Fruit fly (Drosophila melanogaster) whole organism, pupa: ENCODE results near the gene CG7376.

Source experiments
- CG12605 ChIP-seq: fragments of 200-800 bp; sonication (Bioruptor generic); IDR thresholded peaks from 2 replicates; pipeline ENCODE4 v1.3.6; 2022; ENCODE audit warnings: missing biosample characterization, missing genetic modification characterization
- CG17806 ChIP-seq: fragments of 200-800 bp; sonication (Bioruptor generic); optimal IDR thresholded peaks from 2 replicates; lab custom pipeline; 2018; ENCODE audit warnings: missing biosample characterization, mild to moderate bottlenecking, missing genetic modification characterization, moderate library complexity
- CG8301 ChIP-seq: fragments of 200-800 bp; sonication (Bioruptor generic); optimal IDR thresholded peaks from 2 replicates; lab custom pipeline; 2018; ENCODE audit warnings: missing biosample characterization, mild to moderate bottlenecking, missing genetic modification characterization
- CG9948 ChIP-seq: fragments of 200-800 bp; sonication (Bioruptor generic); optimal IDR thresholded peaks from 2 replicates; lab custom pipeline; 2018; ENCODE audit warnings: missing biosample characterization, mild to moderate bottlenecking, missing genetic modification characterization, moderate library complexity
- Pif1A ChIP-seq: fragments of 200-800 bp; sonication (Bioruptor generic); optimal IDR thresholded peaks from 3 replicates; lab custom pipeline; 2016; ENCODE audit warnings: missing biosample characterization, missing genetic modification characterization
- Pif1B ChIP-seq: fragments of 200-800 bp; sonication (Bioruptor generic); optimal IDR thresholded peaks from 3 replicates; lab custom pipeline; 2016; ENCODE audit warnings: missing biosample characterization, missing genetic modification characterization

DNA sequence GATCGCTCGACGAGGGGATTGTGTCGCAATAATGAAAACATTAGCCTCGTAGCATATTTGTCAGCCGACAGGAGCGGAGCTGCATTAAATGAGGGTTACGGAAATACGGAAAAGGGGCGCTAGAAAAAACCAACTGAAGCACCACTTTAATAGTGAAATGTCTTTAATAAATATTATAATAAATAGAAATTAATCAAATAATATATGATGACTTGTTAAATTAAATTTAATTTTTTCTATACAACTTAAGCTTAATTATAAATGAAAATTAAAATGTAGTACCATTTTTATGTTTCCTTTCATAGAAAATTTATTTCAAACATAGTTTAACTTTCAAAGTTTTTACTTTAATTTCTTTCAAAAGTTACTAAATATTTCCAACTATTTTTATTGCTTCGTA lies 12.1 kb upstream of the CG7376 start:
- TF ChIP-seq CG9948 (tag; lab: Kevin White, UChicago) (no peak), Pif1B (GFP tag; lab: Kevin White, UChicago) (no peak), CG17806 (tag; lab: Kevin White, UChicago) (no peak), CG12605 (GFP tag; lab: Robert Waterston, UW) (no peak), Pif1A (GFP tag; lab: Kevin White, UChicago) (no peak), CG8301 (tag; lab: Kevin White, UChicago) (no peak)
